Worm (Caenorhabditis elegans): Measurements from ENCODE around the gene AH9.6.

DNA sequence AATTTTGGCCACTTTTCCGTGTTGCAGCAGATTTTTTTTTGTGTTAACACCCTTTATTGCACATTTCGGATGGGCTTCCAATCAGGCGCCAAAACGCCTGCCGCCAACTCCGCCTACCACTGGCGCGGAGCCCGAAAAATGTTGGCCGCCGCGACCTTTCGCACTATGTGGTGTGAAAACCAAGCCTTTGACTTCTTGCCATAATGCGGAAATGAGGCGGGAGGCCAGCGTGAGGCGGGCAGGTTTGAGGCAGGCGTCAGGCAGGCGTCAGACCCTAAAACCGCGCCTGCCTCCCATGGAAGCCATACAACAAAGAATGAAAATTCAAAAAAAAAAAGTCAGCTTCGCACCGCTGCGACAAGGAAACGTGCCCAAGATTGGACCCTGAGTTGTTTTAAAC, 48.9 kb upstream of the AH9.6 start:
- TF ChIP-seq unc-130 (GFP tag; optimal IDR thresholded peaks at IDR 0.05) (no peak), him-1 (tag; optimal IDR thresholded peaks at IDR 0.05) (no peak), nfyb-1 (GFP tag; IDR thresholded peaks at IDR 0.05) (no peak), ztf-25 (GFP tag; IDR thresholded peaks at IDR 0.05) (no peak)
